Fruit fly (Drosophila melanogaster) Kc167 (cell line): ENCODE results near the gene CG17139.

Source experiments
- Sin3A ChIP-seq: fragments of >200 bp; optimal IDR thresholded peaks from 2 replicates; lab custom pipeline; 2018; ENCODE audit warnings: missing external identifiers
- h ChIP-seq: fragments of >200 bp; optimal IDR thresholded peaks from 3 replicates; lab custom pipeline; 2018; ENCODE audit warnings: missing external identifiers

- TF ChIP-seq Sin3A (lab: Kevin White, UChicago) = no peak
- TF ChIP-seq h (lab: Kevin White, UChicago) = no peak
Measured at dm6 chr2L:10842326-10842725, 3.1 kb downstream of the CG17139 start, which contains the start of gene CG6700.
